Fruit fly (Drosophila melanogaster) whole organism, wandering third instar larva: Measurements from ENCODE around the gene CG1896.

Experiments used
- OdsH ChIP-seq: fragments of 200-800 bp; sonication (Bioruptor generic); optimal IDR thresholded peaks from 2 replicates; lab custom pipeline; 2016; ENCODE audit warnings: missing biosample characterization, mild to moderate bottlenecking, missing genetic modification characterization
- dl ChIP-seq, 2 experiments: fragments of 175-275, 200-275 bp in 1 of 2; fragments of 200-275 bp in 1 of 2; sonication (Bioruptor generic); optimal IDR thresholded peaks; lab custom pipeline; 2018; ENCODE audit warnings: mild to moderate bottlenecking in 2 of 2, missing biosample characterization in 2 of 2, missing genetic modification characterization in 2 of 2, moderate library complexity in 2 of 2; ENCODE audit not compliant: partially characterized antibody in 2 of 2, insufficient read depth in 1 of 2
- h ChIP-seq: fragments of 200-800 bp; sonication (Bioruptor generic); optimal IDR thresholded peaks from 3 replicates; lab custom pipeline; 2016; ENCODE audit warnings: missing biosample characterization, mild to moderate bottlenecking, missing genetic modification characterization
- lola ChIP-seq: fragments of >200 bp; optimal IDR thresholded peaks from 2 replicates; lab custom pipeline; 2017; ENCODE audit warnings: missing biosample characterization, missing genetic modification characterization
- pan ChIP-seq: fragments of >200 bp; optimal IDR thresholded peaks from 2 replicates; lab custom pipeline; 2017

DNA sequence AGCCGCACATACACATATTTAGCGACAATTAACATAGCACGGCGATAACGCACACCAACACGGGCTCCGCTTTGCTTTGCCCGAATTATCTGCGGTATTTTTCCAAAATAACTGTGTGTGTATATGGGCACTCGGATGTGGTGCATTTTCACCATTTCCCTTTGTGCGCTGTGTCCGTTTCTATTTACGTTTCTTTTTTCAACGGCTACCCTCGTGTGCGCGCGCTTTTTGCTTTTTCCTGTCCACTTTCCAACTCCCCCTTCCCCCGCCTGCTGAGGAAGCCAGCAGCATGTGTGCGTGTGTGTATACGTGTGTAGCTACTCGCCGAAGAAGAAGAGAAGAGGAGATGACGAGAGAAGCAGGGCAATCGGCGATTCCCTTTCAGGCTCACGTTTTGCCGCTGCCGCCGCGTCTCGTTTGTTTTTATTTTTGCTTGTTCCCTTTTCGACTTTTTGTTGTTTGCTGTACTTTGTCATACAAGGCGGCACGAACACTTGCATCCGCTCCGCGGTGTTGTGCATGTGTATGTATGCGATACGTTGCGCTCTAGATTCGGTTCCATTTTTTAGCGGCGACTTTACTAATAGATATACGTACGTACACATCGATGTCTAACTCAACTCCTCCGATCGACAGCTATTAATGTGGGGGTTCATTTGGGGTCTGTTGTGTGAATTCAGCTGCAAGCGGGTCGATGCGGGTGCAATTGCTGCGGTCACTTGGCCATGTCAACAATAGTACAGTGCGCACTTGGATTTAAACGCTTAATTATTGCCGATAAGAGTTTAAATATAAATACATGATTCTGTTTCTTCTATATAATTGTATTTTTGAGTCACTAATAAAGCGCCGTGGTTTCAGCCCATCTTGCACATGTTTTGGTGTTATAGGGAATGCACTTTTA lies 4.3 kb downstream of the CG1896 start:
- TF ChIP-seq OdsH (GFP tag; lab: Kevin White, UChicago), result no peak
- no peak for TF ChIP-seq lola (GFP tag; lab: Kevin White, UChicago)
- no peak for TF ChIP-seq dl (GFP tag; optimal IDR thresholded peaks at IDR 0.05; lab: Kevin White, UChicago; ENCODE audit: insufficient read depth in 1 of 2, partially characterized antibody in 2 of 2)
- peak; percentile 30 for TF ChIP-seq h
- no peak for TF ChIP-seq pan (lab: Kevin White, UChicago)
